Worm (Caenorhabditis elegans): ENCODE results near the gene T28F3.5.

T28F3.5 gene

DNA sequence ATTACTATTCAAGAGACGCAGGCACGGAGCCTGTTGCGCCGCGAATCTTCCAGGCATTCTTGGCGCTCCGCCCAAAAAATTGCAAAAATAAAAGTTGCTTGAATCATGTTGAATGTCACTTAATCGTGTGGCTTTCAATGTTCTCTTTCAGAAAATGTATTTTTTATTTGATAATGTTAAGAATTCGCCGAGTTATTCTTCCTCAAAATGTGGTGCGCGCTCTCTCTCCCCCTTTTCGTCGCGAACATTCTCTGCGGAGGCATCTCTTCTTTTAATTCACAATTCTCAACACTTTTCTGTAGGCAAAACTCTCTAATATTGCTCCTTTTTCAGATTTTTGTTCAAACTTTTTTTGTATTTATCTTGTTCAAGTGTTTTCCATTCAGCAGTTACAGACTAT, 16.2 kb upstream of the T28F3.5 start (continued):
- TF ChIP-seq pbrm-1 (GFP tag; IDR thresholded peaks at IDR 0.05) (peak; percentile 98), snpc-1.3 (tag; optimal IDR thresholded peaks at IDR 0.05; ENCODE audit: insufficient read depth) (peak; percentile 61), ztf-22 (GFP tag; optimal IDR thresholded peaks at IDR 0.05) (no peak), lsy-27 (tag; optimal IDR thresholded peaks at IDR 0.05; ENCODE audit: borderline replicate concordance, insufficient read depth) (peak; percentile 1), snpc-1.1 (tag; optimal IDR thresholded peaks at IDR 0.05; ENCODE audit: insufficient read depth) (no peak), F49E8.2 (tag; optimal IDR thresholded peaks at IDR 0.05; ENCODE audit: insufficient read depth) (peak; percentile 88), B0035.1 (tag; optimal IDR thresholded peaks at IDR 0.05) (peak; percentile 91), F37B4.10 (GFP tag; IDR thresholded peaks at IDR 0.05) (no peak), zfh-2 (GFP tag; conservative IDR thresholded peaks at IDR 0.05) (0 out of 2 replicates have a peak, but pooled peaks have one; percentile 31), nfyb-1 (GFP tag; IDR thresholded peaks at IDR 0.05) (peak; percentile 95), ztf-3 (GFP tag; optimal IDR thresholded peaks at IDR 0.05) (peak; percentile 96), hlh-12 (tag; optimal IDR thresholded peaks at IDR 0.05) (no peak), nfya-2 (GFP tag; IDR thresholded peaks at IDR 0.05) (no peak), madf-8 (GFP tag; conservative IDR thresholded peaks at IDR 0.05) (peak; percentile 61), F22D6.2 (tag; optimal IDR thresholded peaks at IDR 0.05) (peak; percentile 85), madf-10 (tag; optimal IDR thresholded peaks at IDR 0.05) (peak; percentile 91), ceh-91 (GFP tag; IDR thresholded peaks at IDR 0.05) (peak; percentile 92), aptf-2 (GFP tag; conservative IDR thresholded peaks at IDR 0.05) (peak; percentile 78), die-1 (tag; optimal IDR thresholded peaks at IDR 0.05) (peak; percentile 24), repo-1 (tag; optimal IDR thresholded peaks at IDR 0.05) (peak; percentile 97), snpc-4 (GFP tag; optimal IDR thresholded peaks at IDR 0.05) (peak; percentile 79), snpc-4 (tag; optimal IDR thresholded peaks at IDR 0.05) (peak; percentile 82 to 94 (median 86)), nhr-179 (tag; optimal IDR thresholded peaks at IDR 0.05) (no peak), F10E7.11 (tag; optimal IDR thresholded peaks at IDR 0.05) (peak; percentile 81), ZK185.1 (tag; optimal IDR thresholded peaks at IDR 0.05; ENCODE audit: poor library complexity, severe bottlenecking) (peak; percentile 79), madf-3 (GFP tag; IDR thresholded peaks at IDR 0.05) (peak; percentile 94), Y95B8A.8 (GFP tag; IDR thresholded peaks at IDR 0.05) (peak; percentile 94), ztf-28 (GFP tag; IDR thresholded peaks at IDR 0.05) (peak; percentile 92), ama-1 (optimal IDR thresholded peaks at IDR 0.05) (peak; percentile 44), ama-1 (GFP tag; optimal IDR thresholded peaks at IDR 0.05) (peak in 1 of 2 experiments; percentile 74), bed-2 (GFP tag; IDR thresholded peaks at IDR 0.05) (peak; percentile 77), hrde-1 (tag; optimal IDR thresholded peaks at IDR 0.05; ENCODE audit: borderline replicate concordance) (peak; percentile 74), F57C9.4 (tag; optimal IDR thresholded peaks at IDR 0.05) (no peak), Y79H2A.3 (GFP tag; conservative IDR thresholded peaks at IDR 0.05) (peak; percentile 92), egl-44 (GFP tag; IDR thresholded peaks at IDR 0.05) (peak; percentile 61; the same call in 1 of the 2 replicates), rpc-1 (optimal IDR thresholded peaks at IDR 0.05) (peak; percentile 80), rpc-1 (tag; optimal IDR thresholded peaks at IDR 0.05) (no peak), mel-28 (tag; optimal IDR thresholded peaks at IDR 0.05; ENCODE audit: borderline replicate concordance) (peak; percentile 82), tlf-1 (GFP tag; optimal IDR thresholded peaks at IDR 0.05) (peak; percentile 99), F33H1.4 (GFP tag; IDR thresholded peaks at IDR 0.05) (peak; percentile 73), akir-1 (GFP tag; optimal IDR thresholded peaks at IDR 0.05) (peak; percentile 1), sea-2 (GFP tag; IDR thresholded peaks at IDR 0.05) (peak; percentile 73; the same call in 1 of the 2 replicates), sptf-2 (GFP tag; optimal IDR thresholded peaks at IDR 0.05) (no peak), ekl-4 (GFP tag; IDR thresholded peaks at IDR 0.05) (peak; percentile 97), lsl-1 (GFP tag; optimal IDR thresholded peaks at IDR 0.05) (peak; percentile 64), bed-1 (GFP tag; IDR thresholded peaks at IDR 0.05) (no peak), lag-1 (GFP tag; IDR thresholded peaks at IDR 0.05) (no peak), D2030.7 (GFP tag; IDR thresholded peaks at IDR 0.05) (peak; percentile 99)

Measured in whole organism, young adult.